Fruit fly (Drosophila melanogaster) whole organism, embryonic: ENCODE measurements around the gene CG15480.
A peak's percentile ranks its signal among the peaks of the same experiment; 100 is the strongest.

Source experiments
- Abd-B ChIP-seq: fragments of 200-800 bp; sonication (Bioruptor generic); optimal IDR thresholded peaks from 2 replicates; lab custom pipeline; 2018; ENCODE audit warnings: missing biosample characterization, mild to moderate bottlenecking, missing genetic modification characterization, moderate library complexity
- Adf1 ChIP-seq: fragments of 200-800 bp; sonication (Bioruptor generic); IDR thresholded peaks from 2 replicates; pipeline ENCODE4 v1.3.6; 2022; ENCODE audit warnings: missing biosample characterization, missing genetic modification characterization
- Atf3 ChIP-seq: fragments of 200-800 bp; sonication (Bioruptor generic); optimal IDR thresholded peaks from 3 replicates; lab custom pipeline; 2016; ENCODE audit warnings: missing biosample characterization, missing genetic modification characterization
- Bgb ChIP-seq: fragments of 200-800 bp; sonication (Bioruptor generic); IDR thresholded peaks from 2 replicates; pipeline ENCODE4 v1.3.6; 2022; ENCODE audit warnings: missing biosample characterization, missing genetic modification characterization; ENCODE audit not compliant: partially characterized antibody
- CG10147 ChIP-seq: fragments of 200-800 bp; sonication (Bioruptor generic); optimal IDR thresholded peaks from 2 replicates; lab custom pipeline; 2019; ENCODE audit warnings: missing biosample characterization, mild to moderate bottlenecking, missing genetic modification characterization, moderate library complexity
- CG10565 ChIP-seq: fragments of 200-800 bp; sonication (Bioruptor generic); optimal IDR thresholded peaks from 3 replicates; lab custom pipeline; 2016; ENCODE audit warnings: missing biosample characterization, mild to moderate bottlenecking, missing genetic modification characterization
- CG10979 ChIP-seq: fragments of 200-800 bp; sonication (Bioruptor generic); optimal IDR thresholded peaks from 2 replicates; lab custom pipeline; 2018; ENCODE audit warnings: missing biosample characterization, mild to moderate bottlenecking, missing genetic modification characterization, moderate library complexity
- CG14014 ChIP-seq: fragments of 200-800 bp; sonication (Bioruptor generic); IDR thresholded peaks from 2 replicates; pipeline ENCODE4 v1.3.6; 2022; ENCODE audit warnings: missing biosample characterization, missing genetic modification characterization
- CG14710 ChIP-seq: fragments of 200-800 bp; sonication (Bioruptor generic); optimal IDR thresholded peaks from 3 replicates; lab custom pipeline; 2019; ENCODE audit warnings: missing biosample characterization, mild to moderate bottlenecking, missing genetic modification characterization, moderate library complexity
- CG15269 ChIP-seq: fragments of 200-800 bp; sonication (Bioruptor generic); optimal IDR thresholded peaks from 2 replicates; lab custom pipeline; 2018; ENCODE audit warnings: missing biosample characterization, mild to moderate bottlenecking, missing genetic modification characterization, moderate library complexity
- CG16863 ChIP-seq: fragments of 200-800 bp; sonication (Bioruptor generic); optimal IDR thresholded peaks from 3 replicates; lab custom pipeline; 2016; ENCODE audit warnings: missing biosample characterization, missing genetic modification characterization
- CG17568 ChIP-seq: fragments of 200-800 bp; sonication (Bioruptor generic); optimal IDR thresholded peaks from 2 replicates; lab custom pipeline; 2018; ENCODE audit warnings: missing biosample characterization, mild to moderate bottlenecking, missing genetic modification characterization, moderate library complexity
- CG18476 ChIP-seq: fragments of 200-800 bp; sonication (Bioruptor generic); optimal IDR thresholded peaks from 2 replicates; lab custom pipeline; 2016; ENCODE audit warnings: missing biosample characterization, mild to moderate bottlenecking, missing genetic modification characterization
- CG2129 ChIP-seq: fragments of 200-800 bp; sonication (Bioruptor generic); IDR thresholded peaks from 2 replicates; pipeline ENCODE4 v1.3.6; 2022; ENCODE audit warnings: missing biosample characterization, missing genetic modification characterization; ENCODE audit not compliant: partially characterized antibody
- CG2712 ChIP-seq: fragments of 200-800 bp; optimal IDR thresholded peaks from 3 replicates; lab custom pipeline; 2019; ENCODE audit warnings: missing biosample characterization, mild to moderate bottlenecking, missing genetic modification characterization, moderate library complexity
- CG2889 ChIP-seq: fragments of 200-800 bp; sonication (Bioruptor generic); IDR thresholded peaks from 3 replicates; pipeline ENCODE4 v1.3.6; 2022; ENCODE audit warnings: missing biosample characterization, missing genetic modification characterization
- CG31365 ChIP-seq: fragments of 200-800 bp; sonication (Bioruptor generic); optimal IDR thresholded peaks from 2 replicates; lab custom pipeline; 2018; ENCODE audit warnings: missing biosample characterization, mild to moderate bottlenecking, missing genetic modification characterization
- CG32532 ChIP-seq: fragments of 200-800 bp; sonication (Bioruptor generic); IDR thresholded peaks from 2 replicates; pipeline ENCODE4 v1.3.6; 2022; ENCODE audit warnings: missing biosample characterization, missing genetic modification characterization
- CG4820 ChIP-seq: fragments of 200-800 bp; sonication (Bioruptor generic); optimal IDR thresholded peaks from 3 replicates; lab custom pipeline; 2016; ENCODE audit warnings: missing biosample characterization, missing genetic modification characterization
- CG6272 ChIP-seq: fragments of 200-800 bp; sonication (Bioruptor generic); IDR thresholded peaks from 2 replicates; pipeline ENCODE4 v1.3.6; 2022; ENCODE audit warnings: missing biosample characterization, missing genetic modification characterization
- CG7786 ChIP-seq: fragments of 200-800 bp; sonication (Bioruptor generic); optimal IDR thresholded peaks from 2 replicates; lab custom pipeline; 2016; ENCODE audit warnings: missing biosample characterization, missing genetic modification characterization
- CG8281 ChIP-seq: fragments of 200-800 bp; sonication (Bioruptor generic); optimal IDR thresholded peaks from 2 replicates; lab custom pipeline; 2018; ENCODE audit warnings: missing biosample characterization, mild to moderate bottlenecking, missing genetic modification characterization, moderate library complexity
- CG8944 ChIP-seq: fragments of 200-800 bp; sonication (Bioruptor generic); optimal IDR thresholded peaks from 3 replicates; lab custom pipeline; 2016; ENCODE audit warnings: missing biosample characterization, missing genetic modification characterization
- CG9817 ChIP-seq: fragments of 200-800 bp; sonication (Bioruptor generic); optimal IDR thresholded peaks from 2 replicates; lab custom pipeline; 2018; ENCODE audit warnings: missing biosample characterization, mild to moderate bottlenecking, missing genetic modification characterization, moderate library complexity
- CkIIα-i1 ChIP-seq: fragments of 200-800 bp; sonication (Bioruptor generic); IDR thresholded peaks from 2 replicates; pipeline ENCODE4 v1.3.6; 2022; ENCODE audit warnings: missing biosample characterization, missing genetic modification characterization
- Dad ChIP-seq: fragments of 200-800 bp; sonication (Bioruptor generic); optimal IDR thresholded peaks from 3 replicates; lab custom pipeline; 2016; ENCODE audit warnings: missing biosample characterization, missing genetic modification characterization
- H2.0 ChIP-seq: fragments of 200-800 bp; sonication (Bioruptor generic); IDR thresholded peaks from 2 replicates; pipeline ENCODE4 v1.3.6; 2022; ENCODE audit warnings: missing biosample characterization, missing genetic modification characterization
- HLH4C ChIP-seq: fragments of 200-800 bp; sonication (Bioruptor generic); IDR thresholded peaks from 3 replicates; pipeline ENCODE4 v1.3.6; 2022; ENCODE audit warnings: missing biosample characterization, missing genetic modification characterization; ENCODE audit not compliant: partially characterized antibody
- HLHmδ ChIP-seq: fragments of 200-800 bp; sonication (Bioruptor generic); optimal IDR thresholded peaks from 2 replicates; lab custom pipeline; 2018; ENCODE audit warnings: missing biosample characterization, mild to moderate bottlenecking, missing genetic modification characterization, moderate library complexity
- Hand ChIP-seq: fragments of 200-800 bp; sonication (Bioruptor generic); optimal IDR thresholded peaks from 2 replicates; lab custom pipeline; 2017; ENCODE audit warnings: mild to moderate bottlenecking, missing biosample characterization, missing genetic modification reagents, missing genetic modification characterization
- Hey ChIP-seq: fragments of 200-800 bp; sonication (Bioruptor generic); optimal IDR thresholded peaks from 3 replicates; lab custom pipeline; 2018; ENCODE audit warnings: missing biosample characterization, mild to moderate bottlenecking, missing genetic modification characterization
- Hmr ChIP-seq: fragments of 200-800 bp; sonication (Bioruptor generic); optimal IDR thresholded peaks from 3 replicates; lab custom pipeline; 2017; ENCODE audit warnings: mild to moderate bottlenecking, missing biosample characterization, missing genetic modification reagents, missing genetic modification characterization
- MBD-R2 ChIP-seq: fragments of 200-800 bp; sonication (Bioruptor generic); IDR thresholded peaks from 2 replicates; pipeline ENCODE4 v1.3.6; 2022; ENCODE audit warnings: missing biosample characterization, missing genetic modification characterization
- NFAT ChIP-seq: fragments of 200-800 bp; sonication (Bioruptor generic); IDR thresholded peaks from 2 replicates; pipeline ENCODE4 v1.3.6; 2022; ENCODE audit warnings: missing biosample characterization, missing genetic modification characterization
- Scr ChIP-seq: fragments of 200-800 bp; sonication (Bioruptor generic); IDR thresholded peaks from 2 replicates; pipeline ENCODE4 v1.3.6; 2022; ENCODE audit warnings: missing biosample characterization, missing genetic modification characterization; ENCODE audit not compliant: partially characterized antibody
- Sry-β ChIP-seq: fragments of 200-800 bp; sonication (Bioruptor generic); optimal IDR thresholded peaks from 2 replicates; lab custom pipeline; 2018; ENCODE audit warnings: missing biosample characterization, mild to moderate bottlenecking, missing genetic modification characterization, moderate library complexity
- Stat92E ChIP-seq, 3 experiments: fragments of >200 bp in 2 of 3; fragments of 200-800 bp in 1 of 3; sonication (Bioruptor generic) in 1 of 3; optimal IDR thresholded peaks; 2 replicates each; lab custom pipeline; 2017 to 2019; ENCODE audit warnings: missing biosample characterization in 3 of 3, missing genetic modification characterization in 3 of 3, mild to moderate bottlenecking in 1 of 3, moderate library complexity in 1 of 3
- amos ChIP-seq: fragments of 200-800 bp; sonication (Bioruptor generic); IDR thresholded peaks from 2 replicates; pipeline ENCODE4 v1.3.6; 2022; ENCODE audit warnings: missing biosample characterization, missing genetic modification characterization; ENCODE audit not compliant: partially characterized antibody
- exex ChIP-seq: fragments of 200-800 bp; sonication (Bioruptor generic); optimal IDR thresholded peaks from 4 replicates; lab custom pipeline; 2018; ENCODE audit warnings: missing biosample characterization, mild to moderate bottlenecking, missing genetic modification characterization, moderate library complexity
- jumu ChIP-seq: fragments of 200-800 bp; sonication (Bioruptor generic); optimal IDR thresholded peaks from 3 replicates; lab custom pipeline; 2016; ENCODE audit warnings: missing biosample characterization, missing genetic modification characterization
- kay ChIP-seq: fragments of 200-800 bp; sonication (Bioruptor generic); optimal IDR thresholded peaks from 2 replicates; lab custom pipeline; 2016; ENCODE audit warnings: missing biosample characterization, missing genetic modification characterization
- lbe ChIP-seq: fragments of 200-800 bp; sonication (Bioruptor generic); optimal IDR thresholded peaks from 2 replicates; lab custom pipeline; 2016; ENCODE audit warnings: missing biosample characterization, mild to moderate bottlenecking, missing genetic modification characterization
- lilli ChIP-seq: fragments of 200-800 bp; sonication (Bioruptor generic); optimal IDR thresholded peaks from 3 replicates; lab custom pipeline; 2016; ENCODE audit warnings: missing biosample characterization, missing genetic modification characterization
- lola ChIP-seq, 3 experiments: fragments of >200 bp in 2 of 3; fragments of 200-800 bp in 1 of 3; sonication (Bioruptor generic) in 1 of 3; optimal IDR thresholded peaks; 2 replicates each; lab custom pipeline; 2017 to 2019; ENCODE audit warnings: missing biosample characterization in 3 of 3, missing genetic modification characterization in 3 of 3, mild to moderate bottlenecking in 1 of 3, moderate library complexity in 1 of 3
- nau ChIP-seq: fragments of 200-800 bp; sonication (Bioruptor generic); optimal IDR thresholded peaks from 3 replicates; lab custom pipeline; 2017; ENCODE audit warnings: missing biosample characterization, mild to moderate bottlenecking, missing genetic modification characterization, missing genetic modification reagents
- pb ChIP-seq: fragments of 200-800 bp; sonication (Bioruptor generic); optimal IDR thresholded peaks from 3 replicates; lab custom pipeline; 2016; ENCODE audit warnings: missing biosample characterization, missing genetic modification characterization
- peb ChIP-seq: fragments of 200-800 bp; sonication (Bioruptor generic); IDR thresholded peaks from 2 replicates; pipeline ENCODE4 v1.3.6; 2022; ENCODE audit warnings: missing biosample characterization, missing genetic modification characterization
- slp2 ChIP-seq: fragments of 200-800 bp; sonication (Bioruptor generic); optimal IDR thresholded peaks from 2 replicates; lab custom pipeline; 2016; ENCODE audit warnings: missing biosample characterization, missing genetic modification characterization
- stc ChIP-seq: fragments of 200-800 bp; sonication (Bioruptor generic); IDR thresholded peaks from 2 replicates; pipeline ENCODE4 v1.3.6; 2022; ENCODE audit warnings: missing biosample characterization, missing genetic modification characterization
- zen2 ChIP-seq: fragments of 200-800 bp; sonication (Bioruptor generic); IDR thresholded peaks from 3 replicates; pipeline ENCODE4 v1.3.6; 2022; ENCODE audit warnings: missing biosample characterization, missing genetic modification characterization; ENCODE audit not compliant: partially characterized antibody

Gene CG15480

DNA sequence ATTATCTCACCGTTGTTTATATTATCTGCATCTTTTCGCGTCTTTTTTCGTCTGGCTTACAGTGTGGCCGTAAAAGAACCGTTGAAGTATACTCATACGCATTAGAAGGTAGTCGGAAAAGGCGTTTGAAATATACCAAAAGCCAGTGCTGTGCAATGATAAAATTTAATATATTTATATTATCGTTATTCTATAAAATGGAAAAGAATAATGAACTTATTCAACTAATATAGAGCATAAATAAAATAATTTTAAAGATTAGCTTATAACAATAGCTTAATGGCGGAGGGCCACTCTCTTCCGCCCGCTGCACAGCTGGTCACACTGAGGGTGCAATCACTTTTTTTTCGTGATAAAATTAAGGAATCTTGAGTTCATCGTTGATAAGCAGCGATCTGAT, 33.2 kb downstream of the CG15480 start, which contains the start of the genes CG16974 and Edem2 (continued):
- TF ChIP-seq CkIIα-i1 (no peak), Hey (tag; lab: Kevin White, UChicago) (no peak), pb (GFP tag; lab: Kevin White, UChicago) (no peak), NFAT (GFP tag; lab: Robert Waterston, UW) (peak; percentile 52; the same call in 1 of the 2 replicates), CG17568 (GFP tag; lab: Kevin White, UChicago) (no peak), Abd-B (no peak), stc (GFP tag; lab: Robert Waterston, UW) (peak; percentile 69), HLH4C (no peak), lbe (GFP tag; lab: Kevin White, UChicago) (no peak), CG7786 (GFP tag; lab: Kevin White, UChicago) (no peak), lola (GFP tag; optimal IDR thresholded peaks at IDR 0.05; lab: Kevin White, UChicago) (peak in 1 of 3 experiments; percentile 66), CG10565 (GFP tag; lab: Kevin White, UChicago) (no peak), CG14710 (tag; lab: Kevin White, UChicago) (peak; percentile 90), jumu (GFP tag; lab: Kevin White, UChicago) (peak; percentile 3), Atf3 (GFP tag; lab: Kevin White, UChicago) (no peak), slp2 (no peak), CG10147 (GFP tag; lab: Kevin White, UChicago) (no peak), lilli (GFP tag; lab: Kevin White, UChicago) (peak; percentile 79), CG32532 (peak; percentile 71), MBD-R2 (GFP tag; lab: Robert Waterston, UW) (peak; percentile 75), CG9817 (tag; lab: Kevin White, UChicago) (peak; percentile 68), nau (GFP tag; lab: Kevin White, UChicago) (no peak), zen2 (no peak), Hmr (GFP tag; lab: Kevin White, UChicago) (no peak), peb (GFP tag; lab: Robert Waterston, UW) (peak; percentile 56), exex (tag; lab: Kevin White, UChicago) (no peak), Stat92E (GFP tag; optimal IDR thresholded peaks at IDR 0.05; lab: Kevin White, UChicago) (no peak), amos (no peak), CG8944 (GFP tag; lab: Kevin White, UChicago) (no peak), Dad (GFP tag; lab: Kevin White, UChicago) (no peak), Hand (GFP tag; lab: Kevin White, UChicago) (no peak), CG8281 (no peak), CG2889 (GFP tag; lab: Robert Waterston, UW) (peak; percentile 40; the same call in 1 of the 3 replicates), CG14014 (peak; percentile 72), CG18476 (GFP tag; lab: Kevin White, UChicago) (peak; percentile 80), CG10979 (peak; percentile 60), CG2712 (no peak), kay (peak; percentile 49), Sry-β (GFP tag; lab: Kevin White, UChicago) (peak; percentile 6), CG2129 (GFP tag; lab: Robert Waterston, UW) (no peak), Bgb (no peak), CG15269 (tag; lab: Kevin White, UChicago) (no peak), CG4820 (peak; percentile 64), H2.0 (peak; percentile 66), CG31365 (tag; lab: Kevin White, UChicago) (no peak), HLHmδ (GFP tag; lab: Kevin White, UChicago) (no peak), Adf1 (GFP tag; lab: Robert Waterston, UW) (peak; percentile 34; the same call in 1 of the 2 replicates), CG16863 (GFP tag; lab: Kevin White, UChicago) (no peak), Scr (GFP tag; lab: Robert Waterston, UW) (peak; percentile 32), CG6272 (GFP tag; lab: Robert Waterston, UW) (peak; percentile 67; the same call in 1 of the 2 replicates)
